Worm (Caenorhabditis elegans): ENCODE results near the gene str-114.

The str-114 gene

DNA sequence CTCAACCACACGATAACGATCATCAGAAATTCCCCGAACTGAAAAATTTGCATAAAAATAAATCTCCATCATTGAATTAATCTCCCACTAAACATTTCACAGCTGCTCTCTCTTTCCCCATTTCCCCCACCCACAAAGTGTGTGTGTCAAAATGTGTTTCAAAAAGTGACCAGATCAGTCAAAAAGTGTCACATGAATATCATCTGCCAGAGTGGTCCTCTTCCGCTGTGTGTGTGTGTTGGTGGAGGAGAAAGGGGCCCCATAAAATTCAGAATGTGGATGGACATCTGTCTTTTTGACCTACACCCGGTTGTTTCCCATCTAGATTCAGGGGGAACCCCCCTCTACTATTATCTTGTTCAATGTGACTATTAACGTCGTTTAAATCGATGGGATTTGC is 27.6 kb downstream of the str-114 start:
- TF ChIP-seq dpl-1 (GFP tag; optimal IDR thresholded peaks at IDR 0.05) (no peak), ces-1 (GFP tag; optimal IDR thresholded peaks at IDR 0.05) (no peak), mab-9 (GFP tag; IDR thresholded peaks at IDR 0.05) (no peak), mep-1 (tag; optimal IDR thresholded peaks at IDR 0.05) (no peak), tlp-1 (tag; optimal IDR thresholded peaks at IDR 0.05) (no peak), nhr-19 (GFP tag; conservative IDR thresholded peaks at IDR 0.05) (peak; percentile 44; the same call in 1 of the 2 replicates), unc-86 (tag; optimal IDR thresholded peaks at IDR 0.05) (no peak), efl-1 (optimal IDR thresholded peaks at IDR 0.05) (no peak), efl-1 (GFP tag; optimal IDR thresholded peaks at IDR 0.05 in 1 of 2) (peak in 1 of 2 experiments; percentile 64), swsn-7 (tag; optimal IDR thresholded peaks at IDR 0.05) (no peak), hpl-2 (GFP tag; optimal IDR thresholded peaks at IDR 0.05) (no peak), lsy-2 (tag; optimal IDR thresholded peaks at IDR 0.05) (peak; percentile 23 to 33), nhr-12 (tag; optimal IDR thresholded peaks at IDR 0.05) (no peak), ama-1 (optimal IDR thresholded peaks at IDR 0.05) (no peak), efl-3 (GFP tag; optimal IDR thresholded peaks at IDR 0.05) (no peak), snu-23 (GFP tag; optimal IDR thresholded peaks at IDR 0.05) (no peak), F16B12.6 (tag; optimal IDR thresholded peaks at IDR 0.05) (no peak), pag-3 (tag; optimal IDR thresholded peaks at IDR 0.05; ENCODE audit: borderline replicate concordance, insufficient read depth) (no peak), lin-35 (GFP tag; optimal IDR thresholded peaks at IDR 0.05) (no peak), isw-1 (GFP tag; IDR thresholded peaks at IDR 0.05) (no peak), hlh-4 (tag; optimal IDR thresholded peaks at IDR 0.05) (no peak), ztf-4 (tag; optimal IDR thresholded peaks at IDR 0.05) (no peak), nhr-76 (tag; optimal IDR thresholded peaks at IDR 0.05) (no peak), nhr-77 (tag; optimal IDR thresholded peaks at IDR 0.05) (no peak), lin-14 (GFP tag; optimal IDR thresholded peaks at IDR 0.05) (peak; percentile 89), rnt-1 (tag; optimal IDR thresholded peaks at IDR 0.05) (peak; percentile 57), irx-1 (tag; optimal IDR thresholded peaks at IDR 0.05) (no peak), nhr-28 (tag; optimal IDR thresholded peaks at IDR 0.05) (no peak), unc-130 (tag; optimal IDR thresholded peaks at IDR 0.05) (peak; percentile 42), unc-98 (GFP tag; IDR thresholded peaks at IDR 0.05) (no peak)

DNA sequence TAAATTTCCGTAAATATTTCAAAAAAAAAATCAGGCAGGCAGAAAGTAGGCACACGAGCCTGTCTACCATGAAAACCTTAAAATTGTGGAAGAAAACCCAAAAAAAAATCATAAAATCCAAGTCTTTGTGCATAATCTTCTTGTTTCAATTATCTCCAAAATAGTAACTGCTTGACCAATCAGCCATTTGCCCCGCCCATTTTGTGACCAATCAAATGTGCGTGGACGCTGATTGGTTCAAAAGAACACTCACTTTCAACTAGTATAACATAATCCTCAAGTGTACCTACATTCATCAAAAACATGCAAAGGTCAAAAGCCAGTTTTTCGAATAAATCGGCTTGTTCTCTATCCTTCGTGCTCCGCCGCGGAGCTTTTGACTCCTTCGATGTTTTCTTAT is 28.9 kb downstream of the str-114 start:
- TF ChIP-seq tbx-2 (tag; optimal IDR thresholded peaks at IDR 0.05), result no peak
- no peak for TF ChIP-seq fkh-10 (GFP tag; optimal IDR thresholded peaks at IDR 0.05)
- TF ChIP-seq swsn-7 (tag; optimal IDR thresholded peaks at IDR 0.05), result no peak
- TF ChIP-seq alr-1 (tag; optimal IDR thresholded peaks at IDR 0.05; ENCODE audit: borderline replicate concordance), result no peak
- TF ChIP-seq lin-14 (GFP tag; optimal IDR thresholded peaks at IDR 0.05), result peak; percentile 17
- no peak for TF ChIP-seq C16A3.4 (tag; optimal IDR thresholded peaks at IDR 0.05)
- no peak for TF ChIP-seq fkh-8 (tag; optimal IDR thresholded peaks at IDR 0.05)
- no peak for TF ChIP-seq nhr-11 (tag; optimal IDR thresholded peaks at IDR 0.05)
- no peak for TF ChIP-seq Y116A8C.19 (tag; optimal IDR thresholded peaks at IDR 0.05; ENCODE audit: borderline replicate concordance)

DNA sequence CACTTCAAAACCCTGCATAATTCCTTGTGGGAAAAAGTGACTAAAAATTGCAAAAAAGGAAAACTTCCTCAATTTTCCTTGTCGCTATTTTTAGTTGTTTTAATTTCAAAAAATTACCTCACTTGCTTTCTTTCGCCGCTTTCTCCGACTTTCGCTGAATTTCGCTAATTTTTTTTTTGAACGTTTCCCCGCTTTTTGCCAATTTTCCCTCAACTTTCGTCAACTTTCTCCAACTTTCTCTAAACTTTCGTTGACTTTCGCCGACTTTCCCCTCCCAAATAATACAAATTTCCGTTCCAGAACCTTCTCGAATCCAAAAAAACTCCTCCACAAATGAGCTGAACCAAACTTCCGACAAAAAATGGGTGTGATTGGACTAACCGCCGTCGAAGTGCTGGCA is 33.0 kb downstream of the str-114 start, which contains the start of gene W08A12.3:
TSS of gene W08A12.3 (plus strand) at position 301 of the 400 bp plus-strand sequence.
- TF ChIP-seq hlh-17 (GFP tag; optimal IDR thresholded peaks at IDR 0.05; ENCODE audit: borderline replicate concordance) (no peak), lsy-2 (tag; optimal IDR thresholded peaks at IDR 0.05) (no peak), nhr-85 (tag) (peak; percentile 5), snu-23 (GFP tag; optimal IDR thresholded peaks at IDR 0.05) (no peak), fkh-8 (tag; optimal IDR thresholded peaks at IDR 0.05) (no peak), blmp-1 (tag; optimal IDR thresholded peaks at IDR 0.05) (peak; percentile 21)

DNA sequence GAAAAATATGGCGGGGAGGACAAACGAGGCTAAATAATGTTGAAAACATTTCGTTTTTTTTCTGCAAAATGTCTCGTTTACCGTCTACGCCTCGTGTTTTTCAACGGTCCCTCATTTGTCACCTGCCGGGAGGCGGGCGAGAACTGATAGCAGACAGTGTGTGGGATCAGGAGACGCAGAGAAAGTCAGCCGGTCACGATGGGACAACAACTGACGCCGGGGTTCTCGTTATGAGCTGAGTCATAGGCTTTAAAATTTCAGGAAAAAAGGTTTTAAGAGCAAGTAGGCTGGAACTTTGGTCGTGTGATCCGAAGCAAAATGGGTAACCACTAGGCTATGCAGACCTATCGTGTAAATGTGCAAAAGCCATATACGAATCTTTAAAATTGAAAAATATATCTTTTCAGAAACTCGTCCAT is 36.2 kb downstream of the str-114 start, which contains the start of gene W08A12.2:
TSS of gene W08A12.2 (minus strand) at position 103 of the 419 bp plus-strand sequence.
- TF ChIP-seq nhr-20 (tag; optimal IDR thresholded peaks at IDR 0.05), result peak; percentile 69
- TF ChIP-seq egl-13 (tag; optimal IDR thresholded peaks at IDR 0.05), result no peak
- no peak for TF ChIP-seq lin-15B (tag; optimal IDR thresholded peaks at IDR 0.05)
- TF ChIP-seq lin-39 (tag; optimal IDR thresholded peaks at IDR 0.05), result peak; percentile 42
- no peak for TF ChIP-seq vab-15 (tag; optimal IDR thresholded peaks at IDR 0.05)
- TF ChIP-seq pag-3 (tag; optimal IDR thresholded peaks at IDR 0.05; ENCODE audit: borderline replicate concordance, insufficient read depth), result peak; percentile 10
- no peak for TF ChIP-seq ztf-11 (tag; optimal IDR thresholded peaks at IDR 0.05)
- TF ChIP-seq nhr-71 (tag; optimal IDR thresholded peaks at IDR 0.05), result peak; percentile 88
- TF ChIP-seq mep-1 (tag; optimal IDR thresholded peaks at IDR 0.05), result no peak
- no peak for TF ChIP-seq ces-1 (GFP tag; optimal IDR thresholded peaks at IDR 0.05)
- TF ChIP-seq hpl-2 (GFP tag; optimal IDR thresholded peaks at IDR 0.05), result no peak
- TF ChIP-seq Y116A8C.19 (tag; optimal IDR thresholded peaks at IDR 0.05; ENCODE audit: borderline replicate concordance), result no peak
- TF ChIP-seq lin-35 (GFP tag; optimal IDR thresholded peaks at IDR 0.05), result peak in 1 of 2 experiments; percentile 59
- TF ChIP-seq irx-1 (tag; optimal IDR thresholded peaks at IDR 0.05), result no peak
- TF ChIP-seq nhr-84 (tag; optimal IDR thresholded peaks at IDR 0.05), result no peak
- no peak for TF ChIP-seq lin-13 (GFP tag; optimal IDR thresholded peaks at IDR 0.05)
- TF ChIP-seq lsy-2 (tag; optimal IDR thresholded peaks at IDR 0.05), result peak; percentile 45 to 51
